Worm (Caenorhabditis elegans) whole organism, early embryonic: ENCODE data around the gene pcm-1.

Source experiments
- ama-1 ChIP-seq: fragments of 150-350 bp; optimal IDR thresholded peaks from 2 replicates; lab custom pipeline; 2014
- ceh-13 ChIP-seq: fragments of 200-800 bp; sonication (Bioruptor generic); optimal IDR thresholded peaks from 2 replicates; lab custom pipeline; 2018; ENCODE audit warnings: mild to moderate bottlenecking, missing genetic modification characterization, missing compliant biosample characterization
- ceh-36 ChIP-seq: sonication (generic microtip); optimal IDR thresholded peaks from 2 replicates; lab custom pipeline; 2016; ENCODE audit warnings: missing genetic modification characterization, inconsistent platforms, missing compliant biosample characterization
- ets-7 ChIP-seq: sonication (generic microtip); optimal IDR thresholded peaks from 2 replicates; lab custom pipeline; 2016; ENCODE audit warnings: missing genotype, missing genetic modification characterization, missing compliant biosample characterization
- flt-1 ChIP-seq: fragments of 200-800 bp; sonication (Bioruptor generic); IDR thresholded peaks from 2 replicates; pipeline ENCODE4 v1.3.6; 2022; ENCODE audit warnings: missing genetic modification characterization, missing compliant biosample characterization
- hnd-1 ChIP-seq: sonication (generic microtip); optimal IDR thresholded peaks from 2 replicates; lab custom pipeline; 2016; ENCODE audit warnings: missing genetic modification characterization, missing compliant biosample characterization
- scrt-1 ChIP-seq: fragments of 200-800 bp; sonication (Bioruptor generic); IDR thresholded peaks from 2 replicates; pipeline ENCODE4 v1.3.6; 2022; ENCODE audit warnings: missing genetic modification characterization, missing compliant biosample characterization
- sea-1 ChIP-seq: fragments of 200-800 bp; sonication (Bioruptor generic); conservative IDR thresholded peaks from 2 replicates; pipeline ENCODE4 v1.3.6; 2022; ENCODE audit warnings: missing genetic modification characterization, missing compliant biosample characterization
- tbx-11 ChIP-seq: fragments of 200-800 bp; sonication (Bioruptor generic); IDR thresholded peaks from 2 replicates; pipeline ENCODE4 v1.3.6; 2022; ENCODE audit warnings: missing genetic modification characterization, missing compliant biosample characterization
- tbx-37 ChIP-seq: fragments of 200-800 bp; sonication (Bioruptor generic); conservative IDR thresholded peaks from 2 replicates; pipeline ENCODE4 v1.3.6; 2022; ENCODE audit warnings: missing genetic modification reagents, missing genetic modification characterization, missing compliant biosample characterization
- tra-4 ChIP-seq: sonication (generic microtip); optimal IDR thresholded peaks from 2 replicates; lab custom pipeline; 2017; ENCODE audit warnings: missing genetic modification characterization, missing compliant biosample characterization

DNA sequence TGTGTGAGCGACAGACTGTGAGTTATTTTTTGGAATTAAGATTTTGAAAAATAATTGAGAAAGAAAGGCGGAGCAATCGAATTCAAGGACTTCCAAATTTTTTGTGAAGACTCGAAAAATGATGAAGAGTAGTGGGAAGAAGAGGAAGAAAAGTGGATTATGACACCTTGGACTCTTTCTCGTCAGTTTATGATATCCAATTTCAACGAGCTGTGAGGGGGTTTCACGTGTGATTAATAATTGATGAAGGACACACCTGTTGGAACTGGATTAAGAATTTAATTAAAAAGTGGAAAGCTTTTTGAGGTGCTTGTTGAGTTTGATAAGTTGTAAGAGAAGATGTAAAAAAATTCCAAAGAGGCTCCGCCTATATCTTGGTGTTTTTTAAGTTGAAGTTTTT lies 26.7 kb upstream of the pcm-1 start, which contains the start of gene fut-8:
- TF ChIP-seq sea-1 (GFP tag; lab: Robert Waterston, UW) (no peak), tra-4 (tag; lab: Kevin White, UChicago) (no peak), ceh-36 (tag; lab: Kevin White, UChicago) (no peak), ama-1 (lab: Kevin White, UChicago) (no peak), ceh-13 (GFP tag; lab: Kevin White, UChicago) (no peak), tbx-11 (no peak), scrt-1 (GFP tag; lab: Robert Waterston, UW) (no peak), hnd-1 (tag; lab: Kevin White, UChicago) (no peak), tbx-37 (no peak), flt-1 (GFP tag; lab: Robert Waterston, UW) (no peak), ets-7 (tag; lab: Kevin White, UChicago) (no peak)
